Worm (Caenorhabditis elegans) whole organism, early embryonic: ENCODE data around the gene sri-7.

ENCODE experiments used
- ama-1 ChIP-seq: fragments of 150-350 bp; optimal IDR thresholded peaks from 2 replicates; lab custom pipeline; 2014
- ets-7 ChIP-seq: sonication (generic microtip); optimal IDR thresholded peaks from 2 replicates; lab custom pipeline; 2016; ENCODE audit warnings: missing genotype, missing genetic modification characterization, missing compliant biosample characterization
- hmbx-1 ChIP-seq: sonication (generic microtip); optimal IDR thresholded peaks from 2 replicates; lab custom pipeline; 2016; ENCODE audit warnings: mild to moderate bottlenecking, missing genetic modification characterization, missing compliant biosample characterization
- pes-1 ChIP-seq: fragments of 200-800 bp; sonication (Bioruptor generic); IDR thresholded peaks from 2 replicates; pipeline ENCODE4 v1.3.6; 2022; ENCODE audit warnings: missing genetic modification reagents, missing genetic modification characterization, missing compliant biosample characterization
- tbx-37 ChIP-seq: fragments of 200-800 bp; sonication (Bioruptor generic); conservative IDR thresholded peaks from 2 replicates; pipeline ENCODE4 v1.3.6; 2022; ENCODE audit warnings: missing genetic modification reagents, missing genetic modification characterization, missing compliant biosample characterization

- TF ChIP-seq hmbx-1 (no peak), ama-1 (lab: Kevin White, UChicago) (no peak), pes-1 (GFP tag; lab: Robert Waterston, UW) (no peak), tbx-37 (GFP tag; lab: Robert Waterston, UW) (no peak), ets-7 (tag; lab: Kevin White, UChicago) (no peak)
Measured at ce11 chrV:15397139-15397538, 3.0 kb upstream of the sri-7 start.
